Worm (Caenorhabditis elegans): Measurements from ENCODE around the gene acp-3.

DNA sequence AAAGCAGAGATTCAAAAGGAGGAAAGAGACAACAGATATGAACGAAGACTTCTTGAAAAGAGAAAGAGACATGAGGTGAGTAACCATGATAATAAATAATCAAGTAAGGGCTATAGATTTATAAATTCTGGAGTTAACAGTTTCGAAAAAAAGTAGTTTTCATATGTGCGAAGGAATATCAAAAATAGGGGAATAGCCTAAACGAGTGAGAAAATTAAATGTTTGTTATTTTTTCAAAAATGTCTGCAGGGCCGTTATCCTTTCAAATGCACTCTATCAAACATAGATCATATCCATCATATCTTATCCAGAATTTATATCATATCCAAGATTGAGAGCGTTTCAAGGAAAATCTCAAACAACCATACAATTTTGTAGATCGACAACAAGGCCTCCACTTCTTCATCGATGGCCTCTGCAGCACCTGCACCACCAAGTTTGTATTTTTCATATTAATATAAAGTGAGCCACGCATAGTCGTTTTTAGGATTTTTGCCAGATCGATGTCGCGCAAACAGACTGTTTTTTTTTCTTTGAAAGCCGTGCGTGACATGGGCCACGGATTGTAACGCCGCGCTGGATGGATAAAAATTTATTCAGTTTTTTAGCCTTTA is 16.1 kb downstream of the acp-3 start:
- TF ChIP-seq unc-62 (GFP tag; optimal IDR thresholded peaks at IDR 0.05) (no peak), nhr-12 (tag; optimal IDR thresholded peaks at IDR 0.05) (no peak), bed-3 (GFP tag; optimal IDR thresholded peaks at IDR 0.05) (no peak), lin-32 (GFP tag; optimal IDR thresholded peaks at IDR 0.05) (no peak), snpc-4 (tag; optimal IDR thresholded peaks at IDR 0.05) (no peak)
